Worm (Caenorhabditis elegans) whole organism, midembryonic: ENCODE data around the gene F11D5.5.

Experiments
- cog-1 ChIP-seq: sonication (generic microtip); optimal IDR thresholded peaks from 2 replicates; lab custom pipeline; 2016; ENCODE audit warnings: missing genetic modification characterization, missing compliant biosample characterization
- flt-1 ChIP-seq: fragments of 200-800 bp; sonication (Bioruptor generic); IDR thresholded peaks from 2 replicates; pipeline ENCODE4 v1.3.6; 2022; ENCODE audit warnings: missing genetic modification characterization, missing compliant biosample characterization
- klf-2 ChIP-seq: fragments of 200-800 bp; sonication (Bioruptor generic); conservative IDR thresholded peaks from 2 replicates; pipeline ENCODE4 v1.3.6; 2022; ENCODE audit warnings: missing genetic modification reagents, missing genetic modification characterization, missing compliant biosample characterization
- med-1 ChIP-seq: sonication (generic microtip); optimal IDR thresholded peaks from 2 replicates; lab custom pipeline; 2017; ENCODE audit warnings: missing genetic modification characterization, mild to moderate bottlenecking, missing compliant biosample characterization, antibody characterized with exemption, missing genetic modification reagents; ENCODE audit not compliant: insufficient read depth
- tab-1 ChIP-seq: fragments of 200-800 bp; sonication (Bioruptor generic); IDR thresholded peaks from 2 replicates; pipeline ENCODE4 v1.3.6; 2022; ENCODE audit warnings: missing genetic modification characterization, missing compliant biosample characterization
- ztf-23 ChIP-seq: fragments of 200-800 bp; sonication (Bioruptor generic); IDR thresholded peaks from 2 replicates; pipeline ENCODE4 v1.3.6; 2022; ENCODE audit warnings: missing genetic modification reagents, missing genetic modification characterization, missing compliant biosample characterization
- ztf-29 ChIP-seq: fragments of 200-800 bp; sonication (Bioruptor generic); IDR thresholded peaks from 2 replicates; pipeline ENCODE4 v1.3.6; 2022; ENCODE audit warnings: missing genetic modification reagents, missing genetic modification characterization, missing compliant biosample characterization

DNA sequence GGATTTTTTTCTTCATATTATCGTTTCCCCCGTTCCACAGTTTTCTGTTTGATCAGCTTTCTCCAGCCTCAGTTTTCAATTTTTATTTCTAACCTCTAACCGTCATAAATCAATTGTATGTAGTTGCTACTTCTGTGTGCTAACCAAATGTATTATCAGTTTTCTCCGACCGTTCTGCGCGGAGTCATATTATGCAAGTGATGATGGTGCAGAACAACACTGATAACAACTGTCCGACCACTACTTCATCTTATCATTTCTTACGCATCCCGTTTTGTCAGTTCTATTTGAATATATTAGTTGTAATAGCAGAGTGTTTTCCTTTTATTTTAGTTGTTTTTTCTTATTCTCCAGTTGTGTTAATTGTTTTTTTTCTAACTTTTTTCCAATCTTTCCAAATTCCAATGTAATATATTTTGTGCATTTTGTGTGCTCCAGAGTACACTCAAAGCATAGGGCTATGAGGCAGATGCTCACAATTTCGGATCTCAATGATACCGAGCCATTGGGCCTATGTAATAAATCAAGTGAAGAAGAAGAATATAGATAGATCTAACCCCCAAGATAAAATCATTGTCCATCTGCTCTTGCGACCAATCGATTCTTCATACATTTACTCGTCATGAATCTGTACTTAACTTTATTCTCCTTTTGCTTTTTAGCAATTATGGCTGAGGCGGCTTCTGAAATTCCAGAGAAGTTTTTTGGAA is 44.9 kb upstream of the F11D5.5 start, which contains the start of gene lbp-3:
- no peak for TF ChIP-seq ztf-29 (GFP tag; lab: Robert Waterston, UW)
- TF ChIP-seq flt-1 (GFP tag; lab: Robert Waterston, UW), result no peak
- no peak for TF ChIP-seq klf-2 (GFP tag; lab: Robert Waterston, UW)
- TF ChIP-seq tab-1 (GFP tag; lab: Robert Waterston, UW), result no peak
- TF ChIP-seq med-1 (GFP tag; lab: Kevin White, UChicago), result no peak
- TF ChIP-seq cog-1, result no peak
- no peak for TF ChIP-seq ztf-23 (GFP tag; lab: Robert Waterston, UW)
